Fruit fly (Drosophila melanogaster) whole organism, embryonic: ENCODE results near the gene Blimp-1.

Experiments used
- Ada2b ChIP-seq: fragments of 200-800 bp; sonication (Bioruptor generic); IDR thresholded peaks from 2 replicates; pipeline ENCODE4 v1.3.6; 2022; ENCODE audit warnings: missing biosample characterization, missing genetic modification characterization
- Atf3 ChIP-seq: fragments of 200-800 bp; sonication (Bioruptor generic); optimal IDR thresholded peaks from 3 replicates; lab custom pipeline; 2016; ENCODE audit warnings: missing biosample characterization, missing genetic modification characterization
- CG10366 ChIP-seq: fragments of 200-800 bp; sonication (Bioruptor generic); IDR thresholded peaks from 2 replicates; pipeline ENCODE4 v1.3.6; 2022; ENCODE audit warnings: missing biosample characterization, missing genetic modification characterization
- CG12071 ChIP-seq: fragments of 200-800 bp; sonication (Bioruptor generic); optimal IDR thresholded peaks from 3 replicates; lab custom pipeline; 2018; ENCODE audit warnings: missing biosample characterization, mild to moderate bottlenecking, missing genetic modification characterization
- CG12104 ChIP-seq: fragments of 200-800 bp; sonication (Bioruptor generic); optimal IDR thresholded peaks from 3 replicates; lab custom pipeline; 2016; ENCODE audit warnings: missing biosample characterization, missing genetic modification characterization
- CG14014 ChIP-seq: fragments of 200-800 bp; sonication (Bioruptor generic); IDR thresholded peaks from 2 replicates; pipeline ENCODE4 v1.3.6; 2022; ENCODE audit warnings: missing biosample characterization, missing genetic modification characterization
- CG17359 ChIP-seq: fragments of 200-800 bp; sonication (Bioruptor generic); optimal IDR thresholded peaks from 3 replicates; lab custom pipeline; 2018; ENCODE audit warnings: missing biosample characterization, mild to moderate bottlenecking, missing genetic modification characterization, moderate library complexity
- CG17361 ChIP-seq: fragments of 200-800 bp; sonication (Bioruptor generic); IDR thresholded peaks from 3 replicates; pipeline ENCODE4 v1.3.6; 2022; ENCODE audit warnings: missing biosample characterization, missing genetic modification characterization
- CG2120 ChIP-seq: fragments of 200-800 bp; sonication (Bioruptor generic); optimal IDR thresholded peaks from 3 replicates; lab custom pipeline; 2016; ENCODE audit warnings: missing biosample characterization, missing genetic modification characterization
- CG2129 ChIP-seq: fragments of 200-800 bp; sonication (Bioruptor generic); IDR thresholded peaks from 2 replicates; pipeline ENCODE4 v1.3.6; 2022; ENCODE audit warnings: missing biosample characterization, missing genetic modification characterization; ENCODE audit not compliant: partially characterized antibody
- CG2202 ChIP-seq: fragments of 200-800 bp; sonication (Bioruptor generic); optimal IDR thresholded peaks from 2 replicates; lab custom pipeline; 2018; ENCODE audit warnings: missing biosample characterization, mild to moderate bottlenecking, missing genetic modification characterization
- CG4424 ChIP-seq: fragments of 200-800 bp; sonication (Bioruptor generic); optimal IDR thresholded peaks from 3 replicates; lab custom pipeline; 2016; ENCODE audit warnings: missing biosample characterization, missing genetic modification characterization
- CG4854 ChIP-seq: fragments of 200-800 bp; sonication (Bioruptor generic); optimal IDR thresholded peaks from 2 replicates; lab custom pipeline; 2016; ENCODE audit warnings: missing biosample characterization, missing genetic modification characterization, inconsistent platforms
- CG6654 ChIP-seq: fragments of 200-800 bp; sonication (Bioruptor generic); optimal IDR thresholded peaks from 2 replicates; lab custom pipeline; 2017; ENCODE audit warnings: missing biosample characterization, mild to moderate bottlenecking, missing genetic modification characterization
- CG7271 ChIP-seq: fragments of 200-800 bp; sonication (Bioruptor generic); optimal IDR thresholded peaks from 2 replicates; lab custom pipeline; 2018; ENCODE audit warnings: missing biosample characterization, mild to moderate bottlenecking, missing genetic modification characterization, moderate library complexity
- CG7786 ChIP-seq: fragments of 200-800 bp; sonication (Bioruptor generic); optimal IDR thresholded peaks from 2 replicates; lab custom pipeline; 2016; ENCODE audit warnings: missing biosample characterization, missing genetic modification characterization
- CG8089 ChIP-seq: fragments of 200-800 bp; sonication (Bioruptor generic); optimal IDR thresholded peaks from 3 replicates; lab custom pipeline; 2016; ENCODE audit warnings: missing biosample characterization, missing genetic modification characterization
- CG8765 ChIP-seq: fragments of 200-800 bp; sonication (Bioruptor generic); IDR thresholded peaks from 2 replicates; pipeline ENCODE4 v1.3.6; 2022; ENCODE audit warnings: missing biosample characterization, missing genetic modification characterization
- CG9437 ChIP-seq: fragments of 200-800 bp; sonication (Bioruptor generic); optimal IDR thresholded peaks from 2 replicates; lab custom pipeline; 2018; ENCODE audit warnings: missing biosample characterization, mild to moderate bottlenecking, missing genetic modification characterization
- CG9932 ChIP-seq: fragments of 200-800 bp; sonication (Bioruptor generic); IDR thresholded peaks from 2 replicates; pipeline ENCODE4 v1.3.6; 2022; ENCODE audit warnings: missing biosample characterization, missing genetic modification characterization
- CHES-1-like ChIP-seq: fragments of 200-800 bp; sonication (Bioruptor generic); optimal IDR thresholded peaks from 2 replicates; lab custom pipeline; 2016; ENCODE audit warnings: missing biosample characterization, missing genetic modification characterization
- CkIIα-i1 ChIP-seq: fragments of 200-800 bp; sonication (Bioruptor generic); IDR thresholded peaks from 2 replicates; pipeline ENCODE4 v1.3.6; 2022; ENCODE audit warnings: missing biosample characterization, missing genetic modification characterization
- E2f1 ChIP-seq: fragments of 200-800 bp; sonication (Bioruptor generic); IDR thresholded peaks from 2 replicates; pipeline ENCODE4 v1.3.6; 2022; ENCODE audit warnings: missing biosample characterization, missing genetic modification characterization
- Ets97D ChIP-seq: fragments of 200-800 bp; sonication (Bioruptor generic); optimal IDR thresholded peaks from 3 replicates; lab custom pipeline; 2016; ENCODE audit warnings: missing biosample characterization, missing genetic modification characterization
- HHEX ChIP-seq: fragments of 200-800 bp; sonication (Bioruptor generic); optimal IDR thresholded peaks from 3 replicates; lab custom pipeline; 2017; ENCODE audit warnings: missing biosample characterization, mild to moderate bottlenecking, missing genetic modification characterization, missing genetic modification reagents
- HLH4C ChIP-seq: fragments of 200-800 bp; sonication (Bioruptor generic); IDR thresholded peaks from 3 replicates; pipeline ENCODE4 v1.3.6; 2022; ENCODE audit warnings: missing biosample characterization, missing genetic modification characterization; ENCODE audit not compliant: partially characterized antibody
- Mrtf ChIP-seq: fragments of 200-800 bp; sonication (Bioruptor generic); IDR thresholded peaks from 3 replicates; pipeline ENCODE4 v1.3.6; 2022; ENCODE audit warnings: missing biosample characterization, missing genetic modification characterization
- NC2α ChIP-seq: fragments of 200-800 bp; sonication (Bioruptor generic); optimal IDR thresholded peaks from 2 replicates; lab custom pipeline; 2016; ENCODE audit warnings: missing biosample characterization, missing genetic modification characterization
- Ravus ChIP-seq: fragments of 200-800 bp; sonication (Bioruptor generic); IDR thresholded peaks from 2 replicates; pipeline ENCODE4 v1.3.6; 2022; ENCODE audit warnings: missing biosample characterization, missing genetic modification characterization
- Sin3A ChIP-seq: fragments of >200 bp; optimal IDR thresholded peaks from 2 replicates; lab custom pipeline; 2018
- ap ChIP-seq: fragments of 200-800 bp; sonication (Bioruptor generic); IDR thresholded peaks from 2 replicates; pipeline ENCODE4 v1.3.6; 2022; ENCODE audit warnings: missing biosample characterization, missing genetic modification characterization
- bbx ChIP-seq: fragments of 200-800 bp; sonication (Bioruptor generic); IDR thresholded peaks from 2 replicates; pipeline ENCODE4 v1.3.6; 2022; ENCODE audit warnings: missing biosample characterization, missing genetic modification characterization; ENCODE audit not compliant: partially characterized antibody
- br ChIP-seq: fragments of >200 bp; optimal IDR thresholded peaks from 2 replicates; lab custom pipeline; 2017
- cato ChIP-seq: fragments of 200-800 bp; sonication (Bioruptor generic); optimal IDR thresholded peaks from 2 replicates; lab custom pipeline; 2016; ENCODE audit warnings: missing biosample characterization, missing genetic modification characterization, borderline replicate concordance
- chif ChIP-seq, 2 experiments: fragments of 200-800 bp; sonication (Bioruptor generic); optimal IDR thresholded peaks; 3 replicates each; lab custom pipeline; 2016; ENCODE audit warnings: missing biosample characterization in 2 of 2, missing genetic modification characterization in 2 of 2
- crp ChIP-seq, 2 experiments: fragments of 200-800 bp; sonication (Bioruptor generic); optimal IDR thresholded peaks; 2 replicates in 1 of 2; 3 replicates in 1 of 2; lab custom pipeline; 2017; ENCODE audit warnings: missing biosample characterization in 2 of 2, missing genetic modification characterization in 2 of 2, mild to moderate bottlenecking in 1 of 2, moderate library complexity in 1 of 2
- dmrt99B ChIP-seq: fragments of 200-800 bp; sonication (Bioruptor generic); optimal IDR thresholded peaks from 2 replicates; lab custom pipeline; 2018; ENCODE audit warnings: missing biosample characterization, mild to moderate bottlenecking, missing genetic modification characterization, moderate library complexity
- fu2 ChIP-seq: fragments of 200-800 bp; sonication (Bioruptor generic); optimal IDR thresholded peaks from 2 replicates; lab custom pipeline; 2016; ENCODE audit warnings: missing biosample characterization, missing genetic modification characterization
- gfzf ChIP-seq: fragments of 200-800 bp; sonication (Bioruptor generic); optimal IDR thresholded peaks from 2 replicates; lab custom pipeline; 2016; ENCODE audit warnings: missing biosample characterization, mild to moderate bottlenecking, missing genetic modification characterization, moderate library complexity
- gro ChIP-seq: fragments of 200-800 bp; sonication (Bioruptor generic); optimal IDR thresholded peaks from 2 replicates; lab custom pipeline; 2016; ENCODE audit warnings: missing biosample characterization, missing genetic modification characterization
- gsb-n ChIP-seq: fragments of 200-800 bp; sonication (Bioruptor generic); optimal IDR thresholded peaks from 3 replicates; lab custom pipeline; 2018; ENCODE audit warnings: missing biosample characterization, mild to moderate bottlenecking, missing genetic modification characterization
- jing ChIP-seq: fragments of 200-800 bp; sonication (Bioruptor generic); optimal IDR thresholded peaks from 2 replicates; lab custom pipeline; 2018; ENCODE audit warnings: missing biosample characterization, mild to moderate bottlenecking, missing genetic modification characterization
- lbe ChIP-seq: fragments of 200-800 bp; sonication (Bioruptor generic); optimal IDR thresholded peaks from 2 replicates; lab custom pipeline; 2016; ENCODE audit warnings: missing biosample characterization, mild to moderate bottlenecking, missing genetic modification characterization
- maf-S ChIP-seq: fragments of 200-800 bp; sonication (Bioruptor generic); optimal IDR thresholded peaks from 2 replicates; lab custom pipeline; 2016; ENCODE audit warnings: missing biosample characterization, missing genetic modification characterization
- pan ChIP-seq, 4 experiments: fragments of >200 bp in 3 of 4; fragments of 200-800 bp in 1 of 4; sonication (Bioruptor generic) in 1 of 4; optimal IDR thresholded peaks in 3 of 4; IDR thresholded peaks in 1 of 4; 2 replicates each; pipeline versions ENCODE4 v1.3.6 to Lab custom; 2017 to 2022; ENCODE audit warnings: missing biosample characterization in 2 of 4, missing genetic modification characterization in 2 of 4, mixed read lengths in 1 of 4
- ranshi ChIP-seq: fragments of 200-800 bp; sonication (Bioruptor generic); IDR thresholded peaks from 2 replicates; pipeline ENCODE4 v1.3.6; 2022; ENCODE audit warnings: missing biosample characterization, missing genetic modification characterization
- scrt ChIP-seq: fragments of 200-800 bp; sonication (Bioruptor generic); optimal IDR thresholded peaks from 2 replicates; lab custom pipeline; 2018; ENCODE audit warnings: missing biosample characterization, mild to moderate bottlenecking, missing genetic modification characterization, moderate library complexity
- sd ChIP-seq: fragments of 200-800 bp; sonication (Bioruptor generic); optimal IDR thresholded peaks from 3 replicates; lab custom pipeline; 2018; ENCODE audit warnings: missing biosample characterization, mild to moderate bottlenecking, missing genetic modification characterization, moderate library complexity
- ssp ChIP-seq: fragments of 200-800 bp; sonication (Bioruptor generic); IDR thresholded peaks from 2 replicates; pipeline ENCODE4 v1.3.6; 2022; ENCODE audit warnings: missing biosample characterization, missing genetic modification characterization
- vfl ChIP-seq: fragments of 200-800 bp; sonication (Bioruptor generic); optimal IDR thresholded peaks from 2 replicates; lab custom pipeline; 2016; ENCODE audit warnings: missing biosample characterization, missing genetic modification characterization
- vvl ChIP-seq: fragments of 200-800 bp; sonication (Bioruptor generic); IDR thresholded peaks from 2 replicates; pipeline ENCODE4 v1.3.6; 2022; ENCODE audit warnings: missing biosample characterization, missing genetic modification characterization

Blimp-1 gene

dm6 chr3L:5654403-5654883, 23.7 kb downstream of the Blimp-1 start, which contains the start of gene lin-28 (continued):
- peak; percentile 76 for TF ChIP-seq gsb-n (tag; lab: Kevin White, UChicago)
- TF ChIP-seq CG17361 (GFP tag; lab: Robert Waterston, UW), result 0 out of 3 replicates have a peak, but pooled peaks have one; percentile 8
- TF ChIP-seq Atf3 (GFP tag; lab: Kevin White, UChicago), result no peak
- TF ChIP-seq CG4424, result no peak
- no peak for TF ChIP-seq scrt (GFP tag; lab: Kevin White, UChicago)
- TF ChIP-seq CG2129, result no peak
- TF ChIP-seq ap (GFP tag; lab: Robert Waterston, UW), result no peak
- TF ChIP-seq cato (GFP tag; lab: Kevin White, UChicago), result no peak
- TF ChIP-seq chif (GFP tag; optimal IDR thresholded peaks at IDR 0.05; lab: Kevin White, UChicago), result no peak
- TF ChIP-seq CG7271 (tag; lab: Kevin White, UChicago), result no peak
- no peak for TF ChIP-seq HHEX (GFP tag; lab: Kevin White, UChicago)
- TF ChIP-seq CG8089 (GFP tag; lab: Kevin White, UChicago), result no peak
- peak; percentile 50; the same call in 1 of the 2 replicates for TF ChIP-seq vvl
- no peak for TF ChIP-seq vfl
- TF ChIP-seq CG14014 (GFP tag; lab: Robert Waterston, UW), result peak; percentile 18; the same call in 1 of the 2 replicates
- no peak for TF ChIP-seq maf-S
- TF ChIP-seq gro (GFP tag; lab: Kevin White, UChicago), result no peak
- no peak for TF ChIP-seq lbe (GFP tag; lab: Kevin White, UChicago)
- TF ChIP-seq CG9437 (GFP tag; lab: Kevin White, UChicago), result no peak
- no peak for TF ChIP-seq jing (GFP tag; lab: Kevin White, UChicago)
- no peak for TF ChIP-seq CG7786 (GFP tag; lab: Kevin White, UChicago)
- TF ChIP-seq CG9932 (GFP tag; lab: Robert Waterston, UW), result no peak
- no peak for TF ChIP-seq CG4854
- TF ChIP-seq crp (GFP tag; optimal IDR thresholded peaks at IDR 0.05; lab: Kevin White, UChicago), result no peak
- TF ChIP-seq dmrt99B (tag; lab: Kevin White, UChicago), result no peak
- TF ChIP-seq Ada2b (GFP tag; lab: Robert Waterston, UW), result no peak
- peak; percentile 44 for TF ChIP-seq CHES-1-like (GFP tag; lab: Kevin White, UChicago)
- TF ChIP-seq HLH4C (GFP tag; lab: Robert Waterston, UW), result peak; percentile 38; the same call in 1 of the 3 replicates
- TF ChIP-seq fu2 (GFP tag; lab: Kevin White, UChicago), result no peak
- TF ChIP-seq Sin3A (lab: Kevin White, UChicago), result no peak
- no peak for TF ChIP-seq Ravus (GFP tag; lab: Robert Waterston, UW)
- TF ChIP-seq CG2120, result no peak
- no peak for TF ChIP-seq CkIIα-i1 (GFP tag; lab: Robert Waterston, UW)
- no peak for TF ChIP-seq E2f1 (GFP tag; lab: Robert Waterston, UW)
- no peak for TF ChIP-seq ssp
- no peak for TF ChIP-seq CG6654
- TF ChIP-seq CG8765 (GFP tag; lab: Robert Waterston, UW), result peak; percentile 32; the same call in 1 of the 2 replicates
- peak; percentile 81 for TF ChIP-seq bbx
- no peak for TF ChIP-seq NC2α (GFP tag; lab: Kevin White, UChicago)
- TF ChIP-seq CG12071, result no peak
- TF ChIP-seq br (lab: Kevin White, UChicago), result no peak
- TF ChIP-seq pan (optimal IDR thresholded peaks at IDR 0.05; lab: Kevin White, UChicago), result no peak
- no peak for TF ChIP-seq pan (GFP tag; optimal IDR thresholded peaks at IDR 0.05 in 1 of 2, IDR thresholded peaks at IDR 0.05 in 1 of 2)
- TF ChIP-seq CG17359, result no peak
- TF ChIP-seq gfzf (GFP tag; lab: Kevin White, UChicago), result no peak
- TF ChIP-seq sd, result peak; percentile 74
- no peak for TF ChIP-seq Ets97D (GFP tag; lab: Kevin White, UChicago)
- no peak; the same call in 1 of the 2 replicates for TF ChIP-seq ranshi (GFP tag; lab: Robert Waterston, UW)
- no peak for TF ChIP-seq Mrtf
- TF ChIP-seq CG10366 (GFP tag; lab: Robert Waterston, UW), result no peak
- TF ChIP-seq CG2202 (tag; lab: Kevin White, UChicago), result no peak
- no peak for TF ChIP-seq CG12104 (GFP tag; lab: Kevin White, UChicago)
